Fruit fly (Drosophila melanogaster) Kc167 (cell line): ENCODE measurements around the gene Or94a.

Experiments used
- Myc ChIP-seq: fragments of >200 bp; optimal IDR thresholded peaks from 2 replicates; lab custom pipeline; 2017; ENCODE audit warnings: missing external identifiers
- Sin3A ChIP-seq: fragments of >200 bp; optimal IDR thresholded peaks from 2 replicates; lab custom pipeline; 2018; ENCODE audit warnings: missing external identifiers
- h ChIP-seq: fragments of >200 bp; optimal IDR thresholded peaks from 3 replicates; lab custom pipeline; 2018; ENCODE audit warnings: missing external identifiers
- insv ChIP-seq: fragments of >200 bp; optimal IDR thresholded peaks from 3 replicates; lab custom pipeline; 2018; ENCODE audit warnings: missing external identifiers
- psq ChIP-seq: fragments of >200 bp; optimal IDR thresholded peaks from 2 replicates; lab custom pipeline; 2017; ENCODE audit warnings: missing external identifiers
- ttk ChIP-seq: sonication (Bioruptor generic); optimal IDR thresholded peaks from 2 replicates; lab custom pipeline; 2017; ENCODE audit warnings: missing external identifiers

Or94a gene

DNA sequence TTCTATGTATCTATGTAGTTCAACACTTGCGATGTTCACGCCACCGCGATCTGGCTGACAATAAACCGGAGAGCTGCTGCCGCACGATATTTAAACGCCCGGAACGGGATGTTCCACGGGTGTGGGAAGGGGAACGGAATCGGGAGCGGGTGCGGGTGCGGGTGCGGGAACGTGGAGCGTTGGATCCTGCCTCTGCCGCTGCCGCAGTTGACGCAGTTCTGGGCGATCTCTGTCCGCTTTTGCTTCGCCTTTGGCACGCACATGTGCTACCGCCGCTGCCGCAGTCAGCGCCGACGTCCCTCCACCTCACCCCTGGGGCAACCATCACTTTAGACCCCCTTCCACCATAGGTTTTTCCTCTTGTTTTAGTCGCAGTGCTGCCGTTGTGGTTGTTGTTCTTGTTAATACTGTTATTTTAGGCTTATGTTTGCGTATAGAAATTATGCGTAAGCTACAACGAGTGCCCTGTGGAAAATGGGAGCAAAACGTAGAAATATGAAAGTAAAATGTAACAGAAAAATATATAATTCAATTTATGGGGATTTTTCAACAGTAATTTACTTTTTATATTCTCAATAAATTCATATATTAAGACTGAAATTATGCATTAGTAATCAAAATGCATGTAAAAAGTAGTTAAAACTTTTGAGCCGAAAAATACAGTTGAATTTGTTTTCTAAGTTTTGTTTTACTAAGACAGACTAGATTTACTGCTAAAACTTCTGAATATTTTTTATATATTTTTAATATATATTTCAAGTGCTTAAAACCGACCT, 39.8 kb downstream of the Or94a start, which contains the start of gene lmd:
Gene lmd (minus strand): TSS at position 62 of the 776 bp plus-strand sequence.
- TF ChIP-seq ttk (no peak), insv (no peak), h (lab: Kevin White, UChicago) (no peak), psq (no peak), Myc (lab: Kevin White, UChicago) (no peak), Sin3A (lab: Kevin White, UChicago) (no peak)

DNA sequence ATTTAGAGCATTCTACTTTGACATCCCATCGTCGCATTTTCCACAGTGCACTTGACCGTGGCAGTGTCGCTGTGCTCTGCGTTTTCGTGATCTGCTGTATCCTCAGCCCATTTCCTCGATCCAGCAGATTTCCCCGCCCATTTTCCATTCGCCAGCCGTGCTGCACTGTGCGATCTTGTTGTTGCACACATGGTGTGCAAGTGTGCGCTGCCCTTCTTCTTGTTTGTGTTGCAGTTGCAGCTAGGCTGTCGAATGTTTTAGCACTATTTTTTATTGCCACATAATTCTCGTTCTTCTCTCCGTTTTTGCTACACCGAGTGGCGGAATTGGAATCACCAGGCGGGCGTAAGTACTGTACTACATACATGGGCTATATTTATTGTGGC, 40.3 kb downstream of the Or94a start:
- no peak for TF ChIP-seq insv
- TF ChIP-seq psq, result no peak
- no peak for TF ChIP-seq ttk
- TF ChIP-seq Myc (lab: Kevin White, UChicago), result no peak
- TF ChIP-seq Sin3A (lab: Kevin White, UChicago), result no peak
- no peak for TF ChIP-seq h (lab: Kevin White, UChicago)

DNA sequence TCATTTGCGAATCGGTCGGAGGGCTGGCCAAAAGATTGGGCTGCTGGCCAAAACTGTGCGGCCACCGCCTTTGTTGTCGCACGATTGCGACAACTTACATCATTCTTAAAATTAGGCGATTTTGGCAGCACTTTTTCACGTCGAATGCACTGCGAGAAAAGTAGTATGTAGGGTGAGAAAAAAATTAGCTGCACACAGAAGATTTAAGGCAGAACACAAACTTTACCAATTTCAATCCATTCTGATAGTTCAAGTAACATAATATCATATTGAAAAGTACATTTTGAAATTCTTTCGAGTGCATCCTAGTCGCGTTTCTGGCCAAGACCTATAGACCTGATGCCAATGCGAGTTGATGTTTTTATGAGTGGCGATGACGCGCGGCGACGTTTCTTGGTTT, 41.4 kb downstream of the Or94a start:
- no peak for TF ChIP-seq insv
- TF ChIP-seq Sin3A (lab: Kevin White, UChicago), result no peak

DNA sequence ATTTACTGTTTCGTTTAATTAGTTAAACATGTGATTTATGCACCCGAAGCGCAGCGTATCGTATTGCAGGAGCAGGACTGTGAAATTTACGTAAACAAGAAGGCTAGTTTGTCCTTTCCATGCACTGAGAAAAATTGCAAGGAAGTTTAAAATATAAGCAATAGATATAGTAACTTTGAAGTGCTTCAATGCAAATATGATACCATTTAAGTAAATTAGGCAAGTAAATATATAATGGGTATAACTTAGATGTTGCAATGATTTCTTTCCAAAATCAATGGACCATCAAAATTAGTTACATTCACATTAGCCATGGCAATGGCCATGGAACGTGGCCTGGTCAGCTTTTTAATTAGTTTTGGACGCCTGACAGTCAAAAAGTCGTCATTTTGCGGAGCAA, 43.8 kb downstream of the Or94a start:
- TF ChIP-seq psq, result no peak
- no peak for TF ChIP-seq h (lab: Kevin White, UChicago)
- no peak for TF ChIP-seq Sin3A (lab: Kevin White, UChicago)
- no peak for TF ChIP-seq ttk
- no peak for TF ChIP-seq Myc (lab: Kevin White, UChicago)
- TF ChIP-seq insv, result no peak

DNA sequence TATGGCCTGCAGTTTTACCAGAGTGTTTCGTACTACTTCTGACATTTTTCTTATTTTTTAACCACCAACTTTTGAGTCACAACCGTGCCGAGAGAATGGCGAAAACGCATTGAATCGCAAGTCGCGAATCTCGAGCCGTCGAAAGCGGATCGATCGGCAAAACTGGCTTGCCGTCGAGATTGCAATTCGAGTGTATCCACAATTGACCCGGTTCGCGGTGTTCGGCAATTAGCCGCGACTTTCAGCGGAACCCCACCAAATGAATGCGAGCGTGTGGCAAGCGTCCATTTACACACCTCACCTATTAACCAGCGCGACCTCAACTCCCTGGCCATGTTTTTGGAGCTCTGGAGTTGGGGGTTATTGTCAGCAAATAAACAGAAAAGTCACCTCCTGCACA, 48.4 kb downstream of the Or94a start, which contains the start of gene CG13833:
Gene CG13833 (minus strand): TSS at position 101 of the 400 bp plus-strand sequence.
- TF ChIP-seq Sin3A (lab: Kevin White, UChicago), result no peak
- no peak for TF ChIP-seq Myc (lab: Kevin White, UChicago)
- TF ChIP-seq insv, result no peak
- no peak for TF ChIP-seq ttk
- no peak for TF ChIP-seq h (lab: Kevin White, UChicago)
- TF ChIP-seq psq, result no peak

DNA sequence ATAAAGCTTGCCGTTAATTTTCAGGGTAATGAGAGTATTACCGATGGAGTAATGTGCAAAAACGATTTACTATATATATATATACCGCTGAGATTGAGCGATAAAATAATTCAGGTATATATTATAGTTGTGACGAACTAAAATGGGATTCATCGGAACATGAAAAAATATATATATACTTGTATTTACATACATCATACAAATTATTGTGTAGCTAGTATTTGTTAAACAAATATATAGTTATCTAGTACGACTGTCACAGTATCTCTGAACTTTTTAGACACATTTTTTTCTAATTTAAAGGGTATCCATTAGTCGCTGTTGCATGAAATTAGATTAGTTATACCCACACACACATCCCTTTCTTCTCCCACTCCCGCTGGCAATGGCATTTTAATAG, 49.2 kb downstream of the Or94a start:
- no peak for TF ChIP-seq psq
- TF ChIP-seq h (lab: Kevin White, UChicago), result no peak
- no peak for TF ChIP-seq insv
- no peak for TF ChIP-seq Myc (lab: Kevin White, UChicago)
- TF ChIP-seq Sin3A (lab: Kevin White, UChicago), result no peak
- TF ChIP-seq ttk, result no peak

DNA sequence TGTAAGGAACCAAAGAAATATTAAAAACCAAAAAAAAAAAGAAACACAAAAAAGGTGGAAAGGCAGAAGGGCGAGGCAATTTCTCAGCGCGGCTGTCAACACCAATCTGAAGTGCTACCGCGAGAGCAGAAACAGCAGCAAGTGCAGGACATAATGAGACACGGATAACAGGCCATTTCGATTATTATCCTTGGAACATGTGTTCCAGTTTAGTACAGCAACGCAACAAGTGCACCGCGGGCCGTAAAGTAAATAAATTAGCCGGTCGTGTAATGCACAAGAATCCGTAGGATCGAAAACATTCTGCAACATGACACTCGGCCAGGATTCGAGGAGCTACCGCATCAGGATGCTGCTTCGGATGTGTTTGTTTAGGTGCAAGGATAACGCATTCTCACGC, 51.0 kb downstream of the Or94a start:
- no peak for TF ChIP-seq h (lab: Kevin White, UChicago)
- TF ChIP-seq Sin3A (lab: Kevin White, UChicago), result no peak
- TF ChIP-seq Myc (lab: Kevin White, UChicago), result no peak
- TF ChIP-seq insv, result no peak
- TF ChIP-seq psq, result no peak
- TF ChIP-seq ttk, result no peak
